Worm (Caenorhabditis elegans): ENCODE results near the gene rpl-38.

rpl-38 gene

DNA sequence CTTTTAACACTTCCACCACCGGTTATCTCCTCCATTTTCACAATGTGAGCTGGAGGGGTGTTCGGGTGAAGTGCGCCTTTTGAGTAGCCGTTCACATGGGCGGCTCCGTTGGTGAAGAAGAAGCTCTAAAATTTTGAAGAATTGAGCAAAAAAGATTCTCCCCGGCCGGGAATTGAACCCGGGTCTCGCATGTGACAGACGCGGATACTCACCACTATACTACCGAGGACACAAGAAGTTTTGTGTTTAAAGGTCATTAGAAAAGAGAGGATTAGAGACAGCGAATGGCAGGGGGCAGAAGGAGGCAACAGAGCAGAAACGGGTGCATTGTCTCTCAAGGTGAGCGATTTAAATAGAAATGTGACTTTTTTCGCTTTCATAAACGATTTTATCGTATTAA is 39.7 kb downstream of the rpl-38 start:
- TF ChIP-seq unc-86 (tag; optimal IDR thresholded peaks at IDR 0.05): peak; percentile 19
- peak in 2 of 3 experiments; percentile 5 to 37 for TF ChIP-seq dpl-1 (GFP tag; optimal IDR thresholded peaks at IDR 0.05)
- TF ChIP-seq unc-62 (GFP tag; optimal IDR thresholded peaks at IDR 0.05): no peak
- no peak for TF ChIP-seq ztf-11 (tag; optimal IDR thresholded peaks at IDR 0.05)
- TF ChIP-seq aha-1 (tag; optimal IDR thresholded peaks at IDR 0.05): no peak
- TF ChIP-seq ztf-4 (tag; optimal IDR thresholded peaks at IDR 0.05): no peak
- TF ChIP-seq skn-1 (tag; optimal IDR thresholded peaks at IDR 0.05): peak; percentile 46
- TF ChIP-seq efl-3 (GFP tag; optimal IDR thresholded peaks at IDR 0.05): no peak
- TF ChIP-seq ceh-8 (GFP tag; optimal IDR thresholded peaks at IDR 0.05): no peak
- no peak for TF ChIP-seq F16B12.6 (tag; optimal IDR thresholded peaks at IDR 0.05)
- TF ChIP-seq nhr-11 (tag; optimal IDR thresholded peaks at IDR 0.05): no peak
- peak; percentile 40 for TF ChIP-seq lin-14 (GFP tag; optimal IDR thresholded peaks at IDR 0.05)
- TF ChIP-seq ceh-82 (tag; optimal IDR thresholded peaks at IDR 0.05): peak in 2 of 3 experiments; percentile 13 to 74
- TF ChIP-seq irx-1 (tag; optimal IDR thresholded peaks at IDR 0.05): peak; percentile 8
- no peak for TF ChIP-seq ces-1 (GFP tag; optimal IDR thresholded peaks at IDR 0.05)
- TF ChIP-seq elt-3 (tag; optimal IDR thresholded peaks at IDR 0.05): peak in 1 of 6 experiments; percentile 30
- TF ChIP-seq mef-2 (tag; optimal IDR thresholded peaks at IDR 0.05): no peak
- no peak for TF ChIP-seq ama-1 (optimal IDR thresholded peaks at IDR 0.05)
- TF ChIP-seq fos-1 (tag; optimal IDR thresholded peaks at IDR 0.05): no peak
- TF ChIP-seq sox-4 (tag; optimal IDR thresholded peaks at IDR 0.05): no peak
- no peak for TF ChIP-seq pax-3 (tag; optimal IDR thresholded peaks at IDR 0.05)
- TF ChIP-seq C04F5.9 (tag; optimal IDR thresholded peaks at IDR 0.05): no peak
- TF ChIP-seq sup-37 (GFP tag; optimal IDR thresholded peaks at IDR 0.05): no peak
- no peak for TF ChIP-seq fkh-10 (GFP tag; optimal IDR thresholded peaks at IDR 0.05)
- TF ChIP-seq lin-15B (tag; optimal IDR thresholded peaks at IDR 0.05): no peak
- no peak for TF ChIP-seq zag-1 (tag; optimal IDR thresholded peaks at IDR 0.05)
- no peak for TF ChIP-seq nhr-76 (tag; optimal IDR thresholded peaks at IDR 0.05)
- no peak for TF ChIP-seq elt-2 (tag; optimal IDR thresholded peaks at IDR 0.05)
- TF ChIP-seq pqm-1 (tag; optimal IDR thresholded peaks at IDR 0.05): no peak
- TF ChIP-seq xbp-1 (tag; optimal IDR thresholded peaks at IDR 0.05): peak; percentile 27
- peak; percentile 33; the same call in 1 of the 2 replicates for TF ChIP-seq unc-98 (GFP tag; IDR thresholded peaks at IDR 0.05)
- TF ChIP-seq nhr-19 (GFP tag; conservative IDR thresholded peaks at IDR 0.05): peak; percentile 67
- TF ChIP-seq vab-15 (tag; optimal IDR thresholded peaks at IDR 0.05): no peak
- no peak for TF ChIP-seq ceh-90 (tag; optimal IDR thresholded peaks at IDR 0.05)
- TF ChIP-seq nhr-90 (tag; optimal IDR thresholded peaks at IDR 0.05; ENCODE audit: poor library complexity): peak; percentile 17
- peak in 1 of 2 experiments; percentile 65 for TF ChIP-seq mdl-1 (tag; optimal IDR thresholded peaks at IDR 0.05)
- TF ChIP-seq lir-3 (tag; optimal IDR thresholded peaks at IDR 0.05; ENCODE audit: poor library complexity): peak; percentile 24
- peak; percentile 32 for TF ChIP-seq tbx-2 (tag; optimal IDR thresholded peaks at IDR 0.05)
- peak; percentile 51 for TF ChIP-seq swsn-7 (tag; optimal IDR thresholded peaks at IDR 0.05)
- no peak for TF ChIP-seq aly-2 (tag; optimal IDR thresholded peaks at IDR 0.05)
- no peak for TF ChIP-seq jun-1 (tag; optimal IDR thresholded peaks at IDR 0.05)
- no peak for TF ChIP-seq nhr-84 (tag; optimal IDR thresholded peaks at IDR 0.05)
- TF ChIP-seq rnt-1 (tag; optimal IDR thresholded peaks at IDR 0.05): peak; percentile 66
- TF ChIP-seq ets-5 (GFP tag; IDR thresholded peaks at IDR 0.05): no peak
- TF ChIP-seq lin-13 (GFP tag; optimal IDR thresholded peaks at IDR 0.05): peak; percentile 20
- no peak for TF ChIP-seq nhr-28 (tag; optimal IDR thresholded peaks at IDR 0.05)
- TF ChIP-seq egl-13 (tag; optimal IDR thresholded peaks at IDR 0.05): no peak
- no peak for TF ChIP-seq nhr-237 (tag; optimal IDR thresholded peaks at IDR 0.05)
- no peak for TF ChIP-seq tlp-1 (tag; optimal IDR thresholded peaks at IDR 0.05)
- TF ChIP-seq nhr-12 (tag; optimal IDR thresholded peaks at IDR 0.05): no peak
- peak; percentile 16 to 57 for TF ChIP-seq lsy-2 (tag; optimal IDR thresholded peaks at IDR 0.05)
- peak; percentile 56 for TF ChIP-seq nhr-71 (tag; optimal IDR thresholded peaks at IDR 0.05)
- no peak for TF ChIP-seq grh-1 (GFP tag; IDR thresholded peaks at IDR 0.05)
- TF ChIP-seq fkh-8 (tag; optimal IDR thresholded peaks at IDR 0.05): peak; percentile 54

Data from whole organism, L1 larva.